Worm (Caenorhabditis elegans) whole organism, L4 larva: ENCODE results near the gene rbm-26.

Experiments used
- D1046.2 ChIP-seq: fragments of 200-800 bp; sonication (Bioruptor generic); IDR thresholded peaks from 2 replicates; pipeline ENCODE4 v1.3.6; 2022; ENCODE audit warnings: missing genetic modification characterization, missing compliant biosample characterization
- F44E2.7 ChIP-seq: fragments of 200-800 bp; sonication (Bioruptor generic); IDR thresholded peaks from 2 replicates; pipeline ENCODE4 v2.1.2; 2022; ENCODE audit warnings: missing genetic modification characterization, missing compliant biosample characterization
- F49E8.2 ChIP-seq: sonication (generic microtip); optimal IDR thresholded peaks from 2 replicates; lab custom pipeline; 2016; ENCODE audit warnings: missing compliant biosample characterization, mild to moderate bottlenecking, missing genetic modification characterization, borderline replicate concordance
- R02D3.7 ChIP-seq: fragments of 150-350 bp; sonication (generic microtip); optimal IDR thresholded peaks from 3 replicates; lab custom pipeline; 2014; ENCODE audit warnings: missing biosample characterization, missing genetic modification characterization
- Y48G9A.11 ChIP-seq: fragments of 200-800 bp; sonication (Bioruptor generic); IDR thresholded peaks from 2 replicates; pipeline ENCODE4 v1.3.6; 2022; ENCODE audit warnings: missing genetic modification reagents, missing genetic modification characterization, missing compliant biosample characterization
- Y5F2A.4 ChIP-seq: fragments of 200-800 bp; sonication (Bioruptor generic); optimal IDR thresholded peaks from 2 replicates; lab custom pipeline; 2018; ENCODE audit warnings: mild to moderate bottlenecking, missing genetic modification characterization, missing compliant biosample characterization
- aha-1 ChIP-seq: fragments of 150-350 bp; peaks from one replicate; lab custom pipeline; 2014; ENCODE audit warnings: missing biosample characterization, missing genetic modification characterization
- ceh-82 ChIP-seq: sonication (generic microtip); optimal IDR thresholded peaks from 2 replicates; lab custom pipeline; 2017; ENCODE audit warnings: missing biosample characterization, missing genetic modification characterization
- ces-1 ChIP-seq: fragments of 150-350 bp; sonication (generic microtip); optimal IDR thresholded peaks from 4 replicates; lab custom pipeline; 2014; ENCODE audit warnings: missing biosample characterization, missing genetic modification reagents, missing genetic modification characterization
- daf-12 ChIP-seq: fragments of 150-350 bp; optimal IDR thresholded peaks from 2 replicates; lab custom pipeline; 2014; ENCODE audit warnings: missing biosample characterization, missing genetic modification reagents, missing genetic modification characterization
- daf-16 ChIP-seq, 3 experiments: sonication (generic microtip); optimal IDR thresholded peaks; 2 replicates each; lab custom pipeline; 2016 to 2017; ENCODE audit warnings: missing genetic modification characterization in 3 of 3, missing genetic modification reagents in 3 of 3, mild to moderate bottlenecking in 2 of 3, missing compliant biosample characterization in 2 of 3, missing biosample characterization in 1 of 3, moderate library complexity in 1 of 3
- daf-19 ChIP-seq: fragments of 200-800 bp; sonication (Bioruptor generic); conservative IDR thresholded peaks from 2 replicates; pipeline ENCODE4 v1.3.6; 2022; ENCODE audit warnings: missing genetic modification characterization, missing compliant biosample characterization
- dmd-6 ChIP-seq: fragments of 200-800 bp; sonication (Bioruptor generic); IDR thresholded peaks from 2 replicates; pipeline ENCODE4 v1.3.6; 2022; ENCODE audit warnings: missing genetic modification reagents, missing genetic modification characterization, missing compliant biosample characterization
- dpl-1 ChIP-seq: fragments of 150-350 bp; optimal IDR thresholded peaks from 2 replicates; lab custom pipeline; 2014; ENCODE audit warnings: missing biosample characterization, missing genetic modification reagents, missing genetic modification characterization
- duxl-1 ChIP-seq: sonication (generic microtip); optimal IDR thresholded peaks from 2 replicates; lab custom pipeline; 2016; ENCODE audit warnings: mild to moderate bottlenecking, missing genetic modification characterization, moderate library complexity, missing compliant biosample characterization; ENCODE audit not compliant: poor library complexity
- hlh-30 ChIP-seq: sonication (generic microtip); optimal IDR thresholded peaks from 2 replicates; lab custom pipeline; 2017; ENCODE audit warnings: antibody characterized with exemption, mild to moderate bottlenecking, missing genetic modification characterization, missing compliant biosample characterization; ENCODE audit not compliant: insufficient read depth
- jun-1 ChIP-seq: fragments of 150-350 bp; optimal IDR thresholded peaks from 2 replicates; lab custom pipeline; 2014; ENCODE audit warnings: missing biosample characterization, missing genetic modification reagents, missing genetic modification characterization
- lim-7 ChIP-seq: fragments of 200-800 bp; sonication (Bioruptor generic); IDR thresholded peaks from 2 replicates; pipeline ENCODE4 v1.3.6; 2022; ENCODE audit warnings: missing genetic modification characterization, missing compliant biosample characterization
- lin-15B ChIP-seq: fragments of 150-350 bp; sonication (generic microtip); optimal IDR thresholded peaks from 3 replicates; lab custom pipeline; 2014; ENCODE audit warnings: missing biosample characterization, missing genetic modification characterization
- lin-29 ChIP-seq: fragments of 200-800 bp; sonication (Bioruptor generic); IDR thresholded peaks from 2 replicates; pipeline ENCODE4 v1.3.6; 2022; ENCODE audit warnings: missing genetic modification reagents, missing genetic modification characterization, missing compliant biosample characterization
- lin-38 ChIP-seq: fragments of 200-800 bp; sonication (Bioruptor generic); IDR thresholded peaks from 2 replicates; pipeline ENCODE4 v1.3.6; 2022; ENCODE audit warnings: missing genetic modification reagents, missing genetic modification characterization, missing compliant biosample characterization
- lin-39 ChIP-seq: fragments of 150-350 bp; optimal IDR thresholded peaks from 2 replicates; lab custom pipeline; 2014; ENCODE audit warnings: missing biosample characterization, missing genetic modification reagents, missing genetic modification characterization
- madf-9 ChIP-seq: fragments of 200-800 bp; sonication (Bioruptor generic); conservative IDR thresholded peaks from 2 replicates; pipeline ENCODE4 v1.3.6; 2022; ENCODE audit warnings: missing genetic modification reagents, missing genetic modification characterization, missing compliant biosample characterization
- mdl-1 ChIP-seq, 2 experiments: fragments of 150-350 bp in 1 of 2; sonication (generic microtip) in 1 of 2; optimal IDR thresholded peaks; 2 replicates each; lab custom pipeline; 2014 to 2017; ENCODE audit warnings: missing biosample characterization in 2 of 2, missing genetic modification characterization in 2 of 2
- mdt-29 ChIP-seq: fragments of 200-800 bp; sonication (Bioruptor generic); IDR thresholded peaks from 2 replicates; pipeline ENCODE4 v1.3.6; 2022; ENCODE audit warnings: missing genetic modification reagents, missing genetic modification characterization, missing compliant biosample characterization
- mes-2 ChIP-seq: sonication (generic microtip); optimal IDR thresholded peaks from 2 replicates; lab custom pipeline; 2016; ENCODE audit warnings: missing genotype, mild to moderate bottlenecking, missing genetic modification characterization, missing compliant biosample characterization; ENCODE audit not compliant: poor library complexity, severe bottlenecking
- mxl-2 ChIP-seq: fragments of 200-800 bp; sonication (Bioruptor generic); conservative IDR thresholded peaks from 2 replicates; pipeline ENCODE4 v1.3.6; 2022; ENCODE audit warnings: missing genetic modification reagents, missing genetic modification characterization, missing compliant biosample characterization
- nhr-25 ChIP-seq: sonication (generic microtip); optimal IDR thresholded peaks from 2 replicates; lab custom pipeline; 2017; ENCODE audit warnings: missing genetic modification characterization, mild to moderate bottlenecking, missing compliant biosample characterization, antibody characterized with exemption, moderate library complexity, borderline replicate concordance; ENCODE audit not compliant: insufficient read depth
- nhr-6 ChIP-seq: fragments of 150-350 bp; optimal IDR thresholded peaks from 2 replicates; lab custom pipeline; 2014; ENCODE audit warnings: missing biosample characterization, missing genetic modification characterization
- pha-4 ChIP-seq, 2 experiments: fragments of 150-350 bp in 1 of 2; fragments of 200-800 bp in 1 of 2; sonication (Bioruptor generic) in 1 of 2; IDR thresholded peaks in 1 of 2; optimal IDR thresholded peaks in 1 of 2; 2 replicates each; pipeline versions ENCODE4 v1.3.6 to Lab custom; 2014 to 2022; ENCODE audit warnings: missing genetic modification characterization in 2 of 2, missing genetic modification reagents in 2 of 2, missing biosample characterization in 1 of 2, missing compliant biosample characterization in 1 of 2
- skn-1 ChIP-seq: fragments of 150-350 bp; optimal IDR thresholded peaks from 2 replicates; lab custom pipeline; 2014; ENCODE audit warnings: missing biosample characterization, missing genetic modification characterization
- snpc-4 ChIP-seq: fragments of 150-350 bp; optimal IDR thresholded peaks from 2 replicates; lab custom pipeline; 2014; ENCODE audit warnings: missing biosample characterization, missing genetic modification characterization
- spr-3 ChIP-seq: fragments of 200-800 bp; sonication (Bioruptor generic); optimal IDR thresholded peaks from 2 replicates; lab custom pipeline; 2018; ENCODE audit warnings: mild to moderate bottlenecking, missing genetic modification characterization, missing compliant biosample characterization
- tag-97 ChIP-seq: fragments of 200-800 bp; sonication (Bioruptor generic); IDR thresholded peaks from 2 replicates; pipeline ENCODE4 v1.3.6; 2022; ENCODE audit warnings: missing genetic modification characterization, missing compliant biosample characterization
- unc-130 ChIP-seq: sonication (generic microtip); optimal IDR thresholded peaks from 2 replicates; lab custom pipeline; 2016; ENCODE audit warnings: missing genetic modification reagents, missing genetic modification characterization, missing compliant biosample characterization
- unc-62 ChIP-seq, 3 experiments: fragments of 150-350 bp in 1 of 3; sonication (generic microtip); optimal IDR thresholded peaks in 2 of 3; peaks in 1 of 3; 1 replicate in 1 of 3; 2 replicates in 2 of 3; lab custom pipeline; 2014 to 2017; ENCODE audit warnings: missing biosample characterization in 3 of 3, missing genetic modification characterization in 3 of 3, missing genetic modification reagents in 3 of 3, missing genotype in 1 of 3
- zfp-2 ChIP-seq: sonication (generic microtip); optimal IDR thresholded peaks from 2 replicates; lab custom pipeline; 2016; ENCODE audit warnings: mild to moderate bottlenecking, missing genetic modification characterization, missing compliant biosample characterization

rbm-26 gene

ce11 chrIII:5719105-5719831 is 7.9 kb downstream of the rbm-26 start:
- TF ChIP-seq spr-3 (GFP tag; lab: Kevin White, UChicago) = no peak
- no peak for TF ChIP-seq hlh-30 (tag; lab: Kevin White, UChicago)
- no peak for TF ChIP-seq nhr-6 (tag; lab: Kevin White, UChicago)
- no peak for TF ChIP-seq nhr-25 (tag; lab: Kevin White, UChicago)
- peak in 1 of 2 experiments; percentile 13 for TF ChIP-seq unc-62 (GFP tag; optimal IDR thresholded peaks at IDR 0.05 in 1 of 2; lab: Kevin White, UChicago)
- TF ChIP-seq unc-62 (tag; optimal IDR thresholded peaks at IDR 0.05; lab: Kevin White, UChicago) = no peak
- no peak for TF ChIP-seq Y5F2A.4 (GFP tag; lab: Kevin White, UChicago)
- TF ChIP-seq aha-1 (tag; lab: Kevin White, UChicago) = peak; percentile 93
- no peak for TF ChIP-seq duxl-1 (tag; lab: Kevin White, UChicago)
- TF ChIP-seq mdl-1 (tag; optimal IDR thresholded peaks at IDR 0.05; lab: Kevin White, UChicago) = no peak

- peak; percentile 58 for TF ChIP-seq lin-38 (GFP tag; lab: Robert Waterston, UW)
- peak; percentile 35 for TF ChIP-seq mes-2 (tag; lab: Kevin White, UChicago)
- TF ChIP-seq ces-1 (GFP tag; lab: Kevin White, UChicago) = no peak
- peak; percentile 18 for TF ChIP-seq dpl-1 (GFP tag; lab: Kevin White, UChicago)
- TF ChIP-seq F49E8.2 (tag; lab: Kevin White, UChicago) = peak; percentile 62
- no peak for TF ChIP-seq dmd-6 (GFP tag; lab: Robert Waterston, UW)
- TF ChIP-seq Y48G9A.11 (GFP tag; lab: Robert Waterston, UW) = peak; percentile 50; the same call in 1 of the 2 replicates
- TF ChIP-seq, all 104 proteins: peak for 5
Measured at ce11 chrIII:5719832-5720194, 8.5 kb downstream of the rbm-26 start.

- TF ChIP-seq ceh-82 = no peak
- peak in 1 of 2 experiments; percentile 65 for TF ChIP-seq unc-62 (GFP tag; optimal IDR thresholded peaks at IDR 0.05 in 1 of 2; lab: Kevin White, UChicago)
- TF ChIP-seq unc-62 (tag; optimal IDR thresholded peaks at IDR 0.05; lab: Kevin White, UChicago) = no peak
- no peak for TF ChIP-seq ces-1 (GFP tag; lab: Kevin White, UChicago)
- TF ChIP-seq skn-1 (tag; lab: Kevin White, UChicago) = no peak
- TF ChIP-seq unc-130 (GFP tag; lab: Kevin White, UChicago) = no peak
- TF ChIP-seq F44E2.7 (GFP tag; lab: Robert Waterston, UW) = no peak
- TF ChIP-seq, all 104 proteins: peak for 1
Measured at ce11 chrIII:5720266-5721019, 9.1 kb downstream of the rbm-26 start.

- TF ChIP-seq lin-15B (tag; lab: Kevin White, UChicago) = no peak
- TF ChIP-seq unc-62 (GFP tag; optimal IDR thresholded peaks at IDR 0.05 in 1 of 2; lab: Kevin White, UChicago) = peak in 1 of 2 experiments; percentile 50
- no peak for TF ChIP-seq unc-62 (tag; optimal IDR thresholded peaks at IDR 0.05; lab: Kevin White, UChicago)
Measured at ce11 chrIII:5721488-5721887, 10.1 kb downstream of the rbm-26 start.

ce11 chrIII:5721888-5722287 is 10.5 kb downstream of the rbm-26 start:
- TF ChIP-seq daf-12 (tag; lab: Kevin White, UChicago) (no peak), lin-29 (GFP tag; lab: Robert Waterston, UW) (no peak), tag-97 (GFP tag; lab: Robert Waterston, UW) (no peak), duxl-1 (tag; lab: Kevin White, UChicago) (peak; percentile 82), mdt-29 (GFP tag; lab: Robert Waterston, UW) (no peak), pha-4 (GFP tag; IDR thresholded peaks at IDR 0.05; lab: Robert Waterston, UW) (no peak), pha-4 (tag; optimal IDR thresholded peaks at IDR 0.05; lab: Kevin White, UChicago) (no peak), daf-19 (GFP tag; lab: Robert Waterston, UW) (no peak), madf-9 (GFP tag; lab: Robert Waterston, UW) (peak; percentile 52), R02D3.7 (tag; lab: Kevin White, UChicago) (no peak), mxl-2 (GFP tag; lab: Robert Waterston, UW) (no peak), D1046.2 (GFP tag; lab: Robert Waterston, UW) (no peak), lim-7 (GFP tag; lab: Robert Waterston, UW) (no peak), zfp-2 (tag; lab: Kevin White, UChicago) (no peak), mdl-1 (tag; optimal IDR thresholded peaks at IDR 0.05; lab: Kevin White, UChicago) (peak in 1 of 2 experiments; percentile 26), jun-1 (tag; lab: Kevin White, UChicago) (no peak), snpc-4 (tag; lab: Kevin White, UChicago) (no peak), lin-39 (tag; lab: Kevin White, UChicago) (no peak), ces-1 (GFP tag; lab: Kevin White, UChicago) (no peak), daf-16 (GFP tag; optimal IDR thresholded peaks at IDR 0.05; lab: Kevin White, UChicago) (peak in 1 of 2 experiments; percentile 36), daf-16 (tag; optimal IDR thresholded peaks at IDR 0.05; lab: Kevin White, UChicago) (peak; percentile 49), aha-1 (tag; lab: Kevin White, UChicago) (peak; percentile 95)
